Worm (Caenorhabditis elegans) whole organism, young adult: ENCODE measurements around the gene F19H8.2.

ENCODE experiments used
- C17E4.6 ChIP-seq: fragments of 200-800 bp; sonication (Bioruptor generic); IDR thresholded peaks from 2 replicates; pipeline ENCODE4 v1.3.6; 2022; ENCODE audit warnings: missing genetic modification reagents, missing genetic modification characterization, missing compliant biosample characterization
- F33H1.4 ChIP-seq: fragments of 200-800 bp; sonication (Bioruptor generic); IDR thresholded peaks from 2 replicates; pipeline ENCODE4 v1.3.6; 2022; ENCODE audit warnings: missing genetic modification reagents, missing genetic modification characterization, missing compliant biosample characterization
- F52B5.7 ChIP-seq: sonication (generic microtip); optimal IDR thresholded peaks from 2 replicates; lab custom pipeline; 2016; ENCODE audit warnings: mild to moderate bottlenecking, missing genetic modification characterization, missing compliant biosample characterization
- K12H6.12 ChIP-seq: fragments of 200-800 bp; sonication (Bioruptor generic); optimal IDR thresholded peaks from 2 replicates; lab custom pipeline; 2018; ENCODE audit warnings: mild to moderate bottlenecking, missing genetic modification characterization, missing compliant biosample characterization
- Y53F4B.3 ChIP-seq: fragments of 200-800 bp; sonication (Bioruptor generic); IDR thresholded peaks from 2 replicates; pipeline ENCODE4 v1.3.6; 2022; ENCODE audit warnings: missing genetic modification reagents, missing genetic modification characterization, missing compliant biosample characterization
- Y53G8AR.9 ChIP-seq: fragments of 200-800 bp; sonication (Bioruptor generic); conservative IDR thresholded peaks from 2 replicates; pipeline ENCODE4 v1.3.6; 2022; ENCODE audit warnings: missing genetic modification reagents, missing genetic modification characterization, missing compliant biosample characterization
- Y56A3A.18 ChIP-seq: fragments of 200-800 bp; sonication (Bioruptor generic); IDR thresholded peaks from 2 replicates; pipeline ENCODE4 v1.3.6; 2022; ENCODE audit warnings: missing genetic modification reagents, missing genetic modification characterization, missing compliant biosample characterization
- Y67H2A.10 ChIP-seq: fragments of 200-800 bp; sonication (Bioruptor generic); conservative IDR thresholded peaks from 2 replicates; pipeline ENCODE4 v1.3.6; 2022; ENCODE audit warnings: missing genetic modification reagents, missing genetic modification characterization, missing compliant biosample characterization
- ZK185.1 ChIP-seq: sonication (generic microtip); optimal IDR thresholded peaks from 2 replicates; lab custom pipeline; 2016; ENCODE audit warnings: mild to moderate bottlenecking, missing genetic modification characterization, missing compliant biosample characterization; ENCODE audit not compliant: poor library complexity, severe bottlenecking
- akir-1 ChIP-seq: fragments of 200-800 bp; sonication (Bioruptor generic); optimal IDR thresholded peaks from 2 replicates; lab custom pipeline; 2018; ENCODE audit warnings: mild to moderate bottlenecking, missing genetic modification characterization, moderate library complexity, missing compliant biosample characterization
- attf-5 ChIP-seq: fragments of 200-800 bp; sonication (Bioruptor generic); optimal IDR thresholded peaks from 2 replicates; lab custom pipeline; 2018; ENCODE audit warnings: mild to moderate bottlenecking, missing genetic modification characterization, missing compliant biosample characterization
- bed-2 ChIP-seq: fragments of 200-800 bp; sonication (Bioruptor generic); IDR thresholded peaks from 2 replicates; pipeline ENCODE4 v1.3.6; 2022; ENCODE audit warnings: missing genetic modification reagents, missing genetic modification characterization, missing compliant biosample characterization
- ceh-100 ChIP-seq: fragments of 200-800 bp; sonication (Bioruptor generic); IDR thresholded peaks from 2 replicates; pipeline ENCODE4 v1.3.6; 2022; ENCODE audit warnings: missing genetic modification reagents, missing genetic modification characterization, missing compliant biosample characterization
- chd-7 ChIP-seq: sonication (generic microtip); optimal IDR thresholded peaks from 2 replicates; lab custom pipeline; 2016; ENCODE audit warnings: mild to moderate bottlenecking, missing genetic modification characterization, moderate library complexity, missing compliant biosample characterization
- dox-1 ChIP-seq: fragments of 200-800 bp; sonication (Bioruptor generic); IDR thresholded peaks from 2 replicates; pipeline ENCODE4 v1.3.6; 2022; ENCODE audit warnings: missing genetic modification reagents, missing genetic modification characterization, missing compliant biosample characterization
- dpff-1 ChIP-seq: sonication (generic microtip); optimal IDR thresholded peaks from 2 replicates; lab custom pipeline; 2017; ENCODE audit warnings: mild to moderate bottlenecking, missing genetic modification characterization, missing compliant biosample characterization
- efl-1 ChIP-seq: fragments of 150-350 bp; optimal IDR thresholded peaks from 2 replicates; lab custom pipeline; 2014; ENCODE audit warnings: missing biosample characterization, missing genetic modification reagents, missing genetic modification characterization
- egl-44 ChIP-seq: fragments of 200-800 bp; sonication (Bioruptor generic); IDR thresholded peaks from 2 replicates; pipeline ENCODE4 v1.3.6; 2022; ENCODE audit warnings: missing genetic modification reagents, missing genetic modification characterization, missing compliant biosample characterization
- hlh-26 ChIP-seq: fragments of 200-800 bp; sonication (Bioruptor generic); conservative IDR thresholded peaks from 2 replicates; pipeline ENCODE4 v1.3.6; 2022; ENCODE audit warnings: missing genetic modification reagents, missing genetic modification characterization, missing compliant biosample characterization
- hmg-1.2 ChIP-seq: fragments of 200-800 bp; sonication (Bioruptor generic); IDR thresholded peaks from 2 replicates; pipeline ENCODE4 v1.3.6; 2022; ENCODE audit warnings: missing genetic modification reagents, missing genetic modification characterization, missing compliant biosample characterization
- let-607 ChIP-seq, 2 experiments: fragments of 200-800 bp in 1 of 2; sonication (Bioruptor generic) in 1 of 2; sonication (generic microtip) in 1 of 2; optimal IDR thresholded peaks; 2 replicates each; lab custom pipeline; 2016 to 2018; ENCODE audit warnings: mild to moderate bottlenecking in 2 of 2, missing compliant biosample characterization in 2 of 2, missing genetic modification characterization in 2 of 2, moderate library complexity in 2 of 2, missing genotype in 1 of 2
- madf-6 ChIP-seq: fragments of 200-800 bp; sonication (Bioruptor generic); IDR thresholded peaks from 2 replicates; pipeline ENCODE4 v1.3.6; 2022; ENCODE audit warnings: missing genetic modification reagents, missing genetic modification characterization, missing compliant biosample characterization
- madf-8 ChIP-seq: fragments of 200-800 bp; sonication (Bioruptor generic); conservative IDR thresholded peaks from 2 replicates; pipeline ENCODE4 v1.3.6; 2022; ENCODE audit warnings: missing genetic modification reagents, missing genetic modification characterization, missing compliant biosample characterization
- mes-4 ChIP-seq: sonication (generic microtip); optimal IDR thresholded peaks from 2 replicates; lab custom pipeline; 2016; ENCODE audit warnings: missing genotype, missing genetic modification characterization, missing compliant biosample characterization
- nfya-1 ChIP-seq: sonication (generic microtip); optimal IDR thresholded peaks from 2 replicates; lab custom pipeline; 2017; ENCODE audit warnings: antibody characterized with exemption, missing compliant biosample characterization, missing genetic modification characterization, borderline replicate concordance; ENCODE audit not compliant: insufficient read depth
- nhr-120 ChIP-seq: fragments of 200-800 bp; sonication (Bioruptor generic); IDR thresholded peaks from 2 replicates; pipeline ENCODE4 v1.3.6; 2022; ENCODE audit warnings: missing genetic modification characterization, missing compliant biosample characterization
- nhr-90 ChIP-seq: sonication (generic microtip); optimal IDR thresholded peaks from 2 replicates; lab custom pipeline; 2016; ENCODE audit warnings: missing genotype, mild to moderate bottlenecking, missing genetic modification characterization, missing compliant biosample characterization
- rcor-1 ChIP-seq: fragments of 200-800 bp; sonication (Bioruptor generic); IDR thresholded peaks from 2 replicates; pipeline ENCODE4 v1.3.6; 2022; ENCODE audit warnings: missing genetic modification reagents, missing genetic modification characterization, missing compliant biosample characterization
- rpc-1 ChIP-seq, 2 experiments: fragments of 150-350 bp in 1 of 2; sonication (generic microtip) in 1 of 2; optimal IDR thresholded peaks; 2 replicates each; lab custom pipeline; 2014 to 2018; ENCODE audit warnings: missing biosample characterization in 1 of 2, missing genetic modification characterization in 1 of 2, missing genetic modification reagents in 1 of 2, missing genotype in 1 of 2
- sdz-38 ChIP-seq: sonication (generic microtip); optimal IDR thresholded peaks from 2 replicates; lab custom pipeline; 2016; ENCODE audit warnings: missing genotype, missing genetic modification characterization, missing compliant biosample characterization
- sea-2 ChIP-seq: fragments of 200-800 bp; sonication (Bioruptor generic); IDR thresholded peaks from 2 replicates; pipeline ENCODE4 v1.3.6; 2022; ENCODE audit warnings: missing genetic modification characterization, missing compliant biosample characterization
- snpc-1.1 ChIP-seq: sonication (generic microtip); optimal IDR thresholded peaks from 2 replicates; lab custom pipeline; 2017; ENCODE audit warnings: missing genetic modification characterization, mild to moderate bottlenecking, missing compliant biosample characterization, antibody characterized with exemption, moderate library complexity, missing genotype, missing genetic modification reagents; ENCODE audit not compliant: insufficient read depth
- tbp1 ChIP-seq: fragments of 200-800 bp; sonication (Bioruptor generic); optimal IDR thresholded peaks from 2 replicates; lab custom pipeline; 2018; ENCODE audit warnings: mild to moderate bottlenecking, missing genetic modification characterization, missing compliant biosample characterization
- unc-130 ChIP-seq: sonication (generic microtip); optimal IDR thresholded peaks from 2 replicates; lab custom pipeline; 2016; ENCODE audit warnings: missing genetic modification reagents, missing genetic modification characterization, missing compliant biosample characterization
- ztf-18 ChIP-seq: sonication (generic microtip); optimal IDR thresholded peaks from 2 replicates; lab custom pipeline; 2016; ENCODE audit warnings: missing genotype, mild to moderate bottlenecking, missing genetic modification characterization, missing compliant biosample characterization
- ztf-26 ChIP-seq: sonication (generic microtip); optimal IDR thresholded peaks from 2 replicates; lab custom pipeline; 2017; ENCODE audit warnings: missing genetic modification characterization, missing compliant biosample characterization
- ztf-28 ChIP-seq: fragments of 200-800 bp; sonication (Bioruptor generic); IDR thresholded peaks from 2 replicates; pipeline ENCODE4 v1.3.6; 2022; ENCODE audit warnings: missing genetic modification reagents, missing genetic modification characterization, missing compliant biosample characterization
- ztf-3 ChIP-seq: fragments of 200-800 bp; sonication (Bioruptor generic); optimal IDR thresholded peaks from 2 replicates; lab custom pipeline; 2018; ENCODE audit warnings: mild to moderate bottlenecking, missing genetic modification characterization, missing compliant biosample characterization

The F19H8.2 gene

DNA sequence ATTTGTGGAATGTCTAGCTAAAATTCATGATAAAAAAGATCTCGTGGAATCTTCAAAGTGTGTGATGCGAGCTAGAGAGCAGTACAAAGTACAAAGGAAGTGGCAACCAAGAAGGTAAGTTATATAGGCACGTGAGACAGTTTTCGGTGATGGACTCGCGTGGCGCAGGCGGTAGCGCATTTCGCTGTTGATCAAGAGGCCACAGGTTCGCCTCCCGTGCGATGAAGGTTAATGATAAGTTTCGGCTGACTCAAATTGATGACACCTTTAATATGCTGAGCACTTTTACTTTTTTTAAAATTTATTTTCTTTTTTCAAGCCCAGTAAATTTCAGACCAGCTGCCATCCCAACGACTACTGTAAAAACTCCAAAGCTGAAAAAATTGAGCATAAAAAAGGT, 11.3 kb upstream of the F19H8.2 start (continued):
- peak; percentile 53 for TF ChIP-seq chd-7 (tag; lab: Kevin White, UChicago)
- TF ChIP-seq ceh-100 (GFP tag; lab: Robert Waterston, UW): no peak
- peak; percentile 61 for TF ChIP-seq hmg-1.2 (GFP tag; lab: Robert Waterston, UW)
- TF ChIP-seq rcor-1 (GFP tag; lab: Robert Waterston, UW): peak; percentile 62
- TF ChIP-seq mes-4 (tag; lab: Kevin White, UChicago): peak; percentile 68
- peak; percentile 66; the same call in 1 of the 2 replicates for TF ChIP-seq egl-44 (GFP tag; lab: Robert Waterston, UW)
- no peak for TF ChIP-seq dpff-1 (tag; lab: Kevin White, UChicago)
- TF ChIP-seq Y67H2A.10 (GFP tag; lab: Robert Waterston, UW): no peak
- peak; percentile 36 for TF ChIP-seq unc-130 (GFP tag; lab: Kevin White, UChicago)
- peak; percentile 49 for TF ChIP-seq attf-5 (GFP tag; lab: Kevin White, UChicago)
- TF ChIP-seq F33H1.4 (GFP tag; lab: Robert Waterston, UW): 0 out of 2 replicates have a peak, but pooled peaks have one; percentile 28
- peak; percentile 90 for TF ChIP-seq tbp1 (GFP tag; lab: Kevin White, UChicago)
- TF ChIP-seq akir-1: no peak
- no peak for TF ChIP-seq efl-1 (GFP tag; lab: Kevin White, UChicago)
- TF ChIP-seq nhr-120: 0 out of 2 replicates have a peak, but pooled peaks have one; percentile 68
- peak; percentile 84 for TF ChIP-seq rpc-1 (optimal IDR thresholded peaks at IDR 0.05; lab: Kevin White, UChicago)
- peak; percentile 91 for TF ChIP-seq rpc-1 (tag; optimal IDR thresholded peaks at IDR 0.05; lab: Kevin White, UChicago)
- TF ChIP-seq madf-6 (GFP tag; lab: Robert Waterston, UW): peak; percentile 72
- peak; percentile 74 for TF ChIP-seq F52B5.7 (tag; lab: Kevin White, UChicago)
- TF ChIP-seq madf-8 (GFP tag; lab: Robert Waterston, UW): no peak; the same call in 1 of the 2 replicates
- TF ChIP-seq Y56A3A.18 (GFP tag; lab: Robert Waterston, UW): 0 out of 2 replicates have a peak, but pooled peaks have one; percentile 41
- TF ChIP-seq ztf-26 (tag; lab: Kevin White, UChicago): peak; percentile 54
- no peak for TF ChIP-seq nfya-1
- peak; percentile 64; the same call in 1 of the 2 replicates for TF ChIP-seq bed-2
- TF ChIP-seq snpc-1.1 (tag; lab: Kevin White, UChicago): peak; percentile 59
- peak; percentile 66 for TF ChIP-seq ZK185.1 (tag; lab: Kevin White, UChicago)
- peak; percentile 57; the same call in 1 of the 2 replicates for TF ChIP-seq Y53G8AR.9
- peak; percentile 68 for TF ChIP-seq dox-1
- no peak for TF ChIP-seq K12H6.12 (tag; lab: Kevin White, UChicago)
- 0 out of 2 replicates have a peak, but pooled peaks have one; percentile 28 for TF ChIP-seq hlh-26
- no peak for TF ChIP-seq sdz-38 (tag; lab: Kevin White, UChicago)
- TF ChIP-seq ztf-18 (tag; lab: Kevin White, UChicago): peak; percentile 70
- peak in 1 of 2 experiments; percentile 26 for TF ChIP-seq let-607 (tag; optimal IDR thresholded peaks at IDR 0.05; lab: Kevin White, UChicago)
- peak; percentile 50; the same call in 1 of the 2 replicates for TF ChIP-seq ztf-28 (GFP tag; lab: Robert Waterston, UW)
- no peak for TF ChIP-seq Y53F4B.3 (GFP tag; lab: Robert Waterston, UW)
- TF ChIP-seq ztf-3 (GFP tag; lab: Kevin White, UChicago): no peak
- 0 out of 2 replicates have a peak, but pooled peaks have one; percentile 15 for TF ChIP-seq C17E4.6 (GFP tag; lab: Robert Waterston, UW)
- no peak for TF ChIP-seq sea-2 (GFP tag; lab: Robert Waterston, UW)
- TF ChIP-seq nhr-90 (tag; lab: Kevin White, UChicago): peak; percentile 95
- TF ChIP-seq, all 124 proteins: peak for 78
